Fruit fly (Drosophila melanogaster) S2 (cell line): Measurements from ENCODE around the gene Nca.

ENCODE experiments used
- CG8478 ChIP-seq: fragments of >200 bp; optimal IDR thresholded peaks from 2 replicates; lab custom pipeline; 2018
- CTCF ChIP-seq, 2 experiments: fragments of >200 bp; optimal IDR thresholded peaks; 2 replicates each; lab custom pipeline; 2018

- TF ChIP-seq CTCF (optimal IDR thresholded peaks at IDR 0.05; lab: Kevin White, UChicago) (no peak), CG8478 (lab: Kevin White, UChicago) (no peak)
Observed at dm6 chr3L:19991714-19992231, at the start of gene Nca, which contains the start of gene CG7646.
